Fruit fly (Drosophila melanogaster): ENCODE results near the gene RhoGAP93B.

DNA sequence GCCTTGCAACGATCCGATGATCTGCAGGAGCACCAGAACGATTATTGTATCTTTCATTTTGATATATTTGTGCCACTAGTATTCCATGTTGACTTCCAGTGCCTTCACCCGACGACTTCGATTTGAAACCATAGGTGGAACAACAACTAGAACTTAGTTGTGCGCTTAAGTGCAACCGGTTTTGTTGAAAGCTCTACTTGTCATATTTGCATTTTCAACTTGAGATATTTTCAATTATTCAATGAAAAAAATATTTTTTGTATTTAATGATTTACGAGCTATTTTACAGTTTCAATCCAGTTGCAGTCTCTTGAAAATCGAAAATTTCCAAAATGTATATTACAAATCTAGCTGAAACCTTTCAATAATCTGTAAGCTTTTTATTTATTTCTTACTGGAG, 50.7 kb downstream of the RhoGAP93B start, which contains the start of gene CG31207:
- TF ChIP-seq Abd-B (GFP tag; optimal IDR thresholded peaks at IDR 0.05) (no peak), CrebA (GFP tag; optimal IDR thresholded peaks at IDR 0.05; ENCODE audit: borderline replicate concordance) (no peak), lola (GFP tag; optimal IDR thresholded peaks at IDR 0.05) (no peak), ey (GFP tag; optimal IDR thresholded peaks at IDR 0.05) (no peak), br (GFP tag; optimal IDR thresholded peaks at IDR 0.05) (no peak), h (GFP tag; optimal IDR thresholded peaks at IDR 0.05) (no peak)
